Worm (Caenorhabditis elegans) whole organism, mixed stage, embryonic: ENCODE results near the gene rpb-11.

ENCODE experiments used
- ceh-83 ChIP-seq: fragments of 200-800 bp; sonication (Bioruptor generic); optimal IDR thresholded peaks from 2 replicates; lab custom pipeline; 2018; ENCODE audit warnings: mild to moderate bottlenecking, missing genetic modification characterization, missing compliant biosample characterization
- cnd-1 ChIP-seq: fragments of 200-800 bp; sonication (Bioruptor generic); optimal IDR thresholded peaks from 2 replicates; lab custom pipeline; 2018; ENCODE audit warnings: mild to moderate bottlenecking, missing genetic modification characterization, missing compliant biosample characterization
- elt-1 ChIP-seq: sonication (generic microtip); optimal IDR thresholded peaks from 2 replicates; lab custom pipeline; 2017; ENCODE audit warnings: missing genetic modification characterization, mild to moderate bottlenecking, missing compliant biosample characterization, antibody characterized with exemption, moderate library complexity, borderline replicate concordance; ENCODE audit not compliant: insufficient read depth
- elt-3 ChIP-seq: fragments of 150-350 bp; optimal IDR thresholded peaks from 2 replicates; lab custom pipeline; 2014; ENCODE audit warnings: missing biosample characterization, missing genetic modification characterization
- lin-13 ChIP-seq: fragments of 150-350 bp; optimal IDR thresholded peaks from 2 replicates; lab custom pipeline; 2014; ENCODE audit warnings: missing biosample characterization, missing genetic modification characterization
- mep-1 ChIP-seq: fragments of 150-350 bp; optimal IDR thresholded peaks from 2 replicates; lab custom pipeline; 2017; ENCODE audit warnings: missing biosample characterization, missing genetic modification reagents, missing genetic modification characterization, inconsistent platforms
- nhr-237 ChIP-seq: fragments of 150-350 bp; optimal IDR thresholded peaks from 2 replicates; lab custom pipeline; 2014; ENCODE audit warnings: missing biosample characterization, missing genetic modification characterization
- nhr-28 ChIP-seq: fragments of 150-350 bp; optimal IDR thresholded peaks from 2 replicates; lab custom pipeline; 2014; ENCODE audit warnings: missing biosample characterization, missing genetic modification characterization
- nhr-76 ChIP-seq: sonication (generic microtip); optimal IDR thresholded peaks from 2 replicates; lab custom pipeline; 2017; ENCODE audit warnings: missing biosample characterization, missing genetic modification characterization
- pha-4 ChIP-seq: fragments of 150-350 bp; optimal IDR thresholded peaks from 2 replicates; lab custom pipeline; 2018; ENCODE audit warnings: missing biosample characterization, missing genetic modification reagents, missing genetic modification characterization
- snpc-4 ChIP-seq: fragments of 150-350 bp; optimal IDR thresholded peaks from 2 replicates; lab custom pipeline; 2014; ENCODE audit warnings: missing biosample characterization, missing genetic modification characterization
- unc-39 ChIP-seq: fragments of 150-350 bp; optimal IDR thresholded peaks from 2 replicates; lab custom pipeline; 2014; ENCODE audit warnings: missing biosample characterization, missing genetic modification characterization
- unc-62 ChIP-seq: fragments of 150-350 bp; optimal IDR thresholded peaks from 2 replicates; lab custom pipeline; 2014; ENCODE audit warnings: missing biosample characterization, missing genetic modification reagents, missing genetic modification characterization
- ztf-11 ChIP-seq: fragments of 150-350 bp; optimal IDR thresholded peaks from 2 replicates; lab custom pipeline; 2014; ENCODE audit warnings: missing biosample characterization, missing genetic modification characterization

DNA sequence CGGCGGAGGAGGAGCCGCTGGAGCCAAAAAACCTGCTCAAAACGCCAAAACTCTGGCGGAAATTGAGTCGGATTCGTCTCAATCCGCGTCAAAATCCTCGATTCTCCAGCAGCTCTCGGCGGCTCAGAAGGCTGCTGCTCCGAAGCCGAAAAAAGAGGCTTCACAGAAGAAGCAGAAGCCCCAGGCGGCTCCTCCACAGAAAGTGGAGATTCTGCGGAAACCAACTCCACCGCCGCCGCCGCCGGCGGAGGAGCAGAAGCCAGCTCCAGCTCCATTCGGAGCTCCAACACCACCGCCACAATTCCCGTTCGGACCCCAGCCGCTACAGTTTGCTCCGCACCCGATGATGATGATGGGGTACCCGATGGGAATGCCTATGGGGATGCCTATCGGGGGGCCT, 27.0 kb downstream of the rpb-11 start:
- TF ChIP-seq elt-3 (no peak), unc-62 (GFP tag; lab: Kevin White, UChicago) (no peak), elt-1 (tag; lab: Kevin White, UChicago) (no peak), mep-1 (no peak), ztf-11 (tag; lab: Kevin White, UChicago) (no peak), ceh-83 (GFP tag; lab: Kevin White, UChicago) (no peak), pha-4 (tag; lab: Kevin White, UChicago) (no peak), nhr-76 (no peak), nhr-28 (tag; lab: Kevin White, UChicago) (no peak), unc-39 (tag; lab: Kevin White, UChicago) (no peak), snpc-4 (tag; lab: Kevin White, UChicago) (no peak), nhr-237 (no peak), cnd-1 (no peak), lin-13 (tag; lab: Kevin White, UChicago) (no peak)
